Fruit fly (Drosophila melanogaster) whole organism, wandering third instar larva: ENCODE data around the gene DEF8.

ENCODE experiments used
- Hnf4 ChIP-seq: fragments of 200-800 bp; sonication (Bioruptor generic); optimal IDR thresholded peaks from 2 replicates; lab custom pipeline; 2016; ENCODE audit warnings: missing biosample characterization, mild to moderate bottlenecking, missing genetic modification characterization
- Mio ChIP-seq: sonication (Bioruptor generic); optimal IDR thresholded peaks from 2 replicates; lab custom pipeline; 2016; ENCODE audit warnings: missing biosample characterization, missing genetic modification characterization
- N ChIP-seq: fragments of >200 bp; optimal IDR thresholded peaks from 2 replicates; lab custom pipeline; 2018; ENCODE audit warnings: missing biosample characterization, missing external identifiers, missing genetic modification characterization
- OdsH ChIP-seq: fragments of 200-800 bp; sonication (Bioruptor generic); optimal IDR thresholded peaks from 2 replicates; lab custom pipeline; 2016; ENCODE audit warnings: missing biosample characterization, mild to moderate bottlenecking, missing genetic modification characterization
- Vsx2 ChIP-seq: fragments of 200-300, 225-300 bp; sonication (Bioruptor generic); optimal IDR thresholded peaks from 2 replicates; lab custom pipeline; 2018; ENCODE audit warnings: missing biosample characterization, missing genetic modification characterization; ENCODE audit not compliant: partially characterized antibody
- fru ChIP-seq: fragments of 200-800 bp; sonication (Bioruptor generic); optimal IDR thresholded peaks from 3 replicates; lab custom pipeline; 2016; ENCODE audit warnings: missing biosample characterization, mild to moderate bottlenecking, missing genetic modification characterization
- jim ChIP-seq: fragments of 175-275, 200-325 bp; sonication (Bioruptor generic); optimal IDR thresholded peaks from 2 replicates; lab custom pipeline; 2016; ENCODE audit warnings: missing biosample characterization, mild to moderate bottlenecking, missing genetic modification characterization
- psq ChIP-seq: fragments of 200-800 bp; sonication (Bioruptor generic); optimal IDR thresholded peaks from 3 replicates; lab custom pipeline; 2017; ENCODE audit warnings: missing biosample characterization, mild to moderate bottlenecking, missing genetic modification characterization, moderate library complexity
- usp ChIP-seq: fragments of >200 bp; optimal IDR thresholded peaks from 2 replicates; lab custom pipeline; 2017; ENCODE audit warnings: missing biosample characterization, missing genetic modification characterization

- TF ChIP-seq fru (GFP tag; lab: Kevin White, UChicago) (peak; percentile 86), Mio (GFP tag; lab: Kevin White, UChicago) (peak; percentile 80), Vsx2 (GFP tag; lab: Kevin White, UChicago) (no peak), jim (no peak), N (GFP tag; lab: Kevin White, UChicago) (no peak), psq (GFP tag; lab: Kevin White, UChicago) (peak; percentile 72), OdsH (GFP tag; lab: Kevin White, UChicago) (peak; percentile 90), usp (GFP tag; lab: Kevin White, UChicago) (no peak), Hnf4 (peak; percentile 85)
Observed at dm6 chr3L:12124975-12125374, 7.0 kb upstream of the DEF8 start, which contains the start of gene yps.
